Fruit fly (Drosophila melanogaster) whole organism, wandering third instar larva: ENCODE data around the gene CG16865.

Experiments
- Abd-B ChIP-seq: fragments of >200 bp; optimal IDR thresholded peaks from 2 replicates; lab custom pipeline; 2017; ENCODE audit warnings: missing biosample characterization, missing genetic modification characterization
- CG32264 ChIP-seq: fragments of 200-800 bp; sonication (Bioruptor generic); optimal IDR thresholded peaks from 2 replicates; lab custom pipeline; 2016; ENCODE audit warnings: missing biosample characterization, missing genetic modification characterization
- CrebA ChIP-seq: fragments of 200-800 bp; sonication (Bioruptor generic); optimal IDR thresholded peaks from 2 replicates; lab custom pipeline; 2016; ENCODE audit warnings: missing biosample characterization, mild to moderate bottlenecking, missing genetic modification characterization, borderline replicate concordance
- Dfd ChIP-seq: fragments of >200 bp; optimal IDR thresholded peaks from 2 replicates; lab custom pipeline; 2017; ENCODE audit warnings: missing biosample characterization, missing genetic modification characterization
- Dif ChIP-seq: fragments of 200-275, 200-300 bp; sonication (Bioruptor generic); optimal IDR thresholded peaks from 2 replicates; lab custom pipeline; 2018; ENCODE audit warnings: missing biosample characterization, missing genetic modification characterization; ENCODE audit not compliant: partially characterized antibody
- GATAd ChIP-seq: sonication (Bioruptor generic); optimal IDR thresholded peaks from 2 replicates; lab custom pipeline; 2016; ENCODE audit warnings: missing biosample characterization, missing genetic modification characterization
- HLH106 ChIP-seq: fragments of 200-800 bp; optimal IDR thresholded peaks from 3 replicates; lab custom pipeline; 2019; ENCODE audit warnings: missing biosample characterization, mild to moderate bottlenecking, missing genetic modification characterization, moderate library complexity
- Hnf4 ChIP-seq: fragments of 200-800 bp; sonication (Bioruptor generic); optimal IDR thresholded peaks from 2 replicates; lab custom pipeline; 2016; ENCODE audit warnings: missing biosample characterization, mild to moderate bottlenecking, missing genetic modification characterization
- Hr83 ChIP-seq: fragments of 200-300 bp; sonication (Bioruptor generic); optimal IDR thresholded peaks from 2 replicates; lab custom pipeline; 2016; ENCODE audit warnings: missing biosample characterization, mild to moderate bottlenecking, missing genetic modification characterization, moderate library complexity; ENCODE audit not compliant: poor library complexity, severe bottlenecking
- Jra ChIP-seq: sonication (Bioruptor generic); optimal IDR thresholded peaks from 2 replicates; lab custom pipeline; 2016; ENCODE audit warnings: missing biosample characterization, missing genetic modification characterization
- Mio ChIP-seq: sonication (Bioruptor generic); optimal IDR thresholded peaks from 2 replicates; lab custom pipeline; 2016; ENCODE audit warnings: missing biosample characterization, missing genetic modification characterization
- Myc ChIP-seq: fragments of >200 bp; optimal IDR thresholded peaks from 2 replicates; lab custom pipeline; 2017
- OdsH ChIP-seq: fragments of 200-800 bp; sonication (Bioruptor generic); optimal IDR thresholded peaks from 2 replicates; lab custom pipeline; 2016; ENCODE audit warnings: missing biosample characterization, mild to moderate bottlenecking, missing genetic modification characterization
- Rel ChIP-seq, 2 experiments: fragments of 200-800 bp; sonication (Bioruptor generic) in 1 of 2; optimal IDR thresholded peaks; 2 replicates in 1 of 2; 3 replicates in 1 of 2; lab custom pipeline; 2016 to 2019; ENCODE audit warnings: mild to moderate bottlenecking in 2 of 2, missing biosample characterization in 2 of 2, missing genetic modification characterization in 2 of 2, moderate library complexity in 1 of 2
- Sp1 ChIP-seq: fragments of 200-800 bp; sonication (Bioruptor generic); optimal IDR thresholded peaks from 3 replicates; lab custom pipeline; 2019; ENCODE audit warnings: missing biosample characterization, mild to moderate bottlenecking, missing genetic modification characterization, moderate library complexity
- Vsx2 ChIP-seq: fragments of 200-300, 225-300 bp; sonication (Bioruptor generic); optimal IDR thresholded peaks from 2 replicates; lab custom pipeline; 2018; ENCODE audit warnings: missing biosample characterization, missing genetic modification characterization; ENCODE audit not compliant: partially characterized antibody
- br ChIP-seq: fragments of 200-800 bp; sonication (Bioruptor generic); optimal IDR thresholded peaks from 2 replicates; lab custom pipeline; 2016; ENCODE audit warnings: missing biosample characterization, missing genetic modification characterization
- dmrt93B ChIP-seq: fragments of 200-800 bp; sonication (Bioruptor generic); optimal IDR thresholded peaks from 2 replicates; lab custom pipeline; 2018; ENCODE audit warnings: missing biosample characterization, mild to moderate bottlenecking, missing genetic modification characterization
- dsf ChIP-seq: sonication (Bioruptor generic); optimal IDR thresholded peaks from 2 replicates; lab custom pipeline; 2016; ENCODE audit warnings: missing biosample characterization, missing genetic modification characterization, borderline replicate concordance
- ey ChIP-seq: fragments of 200-800 bp; sonication (Bioruptor generic); optimal IDR thresholded peaks from 2 replicates; lab custom pipeline; 2016; ENCODE audit warnings: missing biosample characterization, missing genetic modification characterization
- foxo ChIP-seq, 2 experiments: fragments of 200-800 bp; sonication (Bioruptor generic); optimal IDR thresholded peaks; 2 replicates in 1 of 2; 3 replicates in 1 of 2; lab custom pipeline; 2016 to 2017; ENCODE audit warnings: missing biosample characterization in 2 of 2, missing genetic modification characterization in 2 of 2
- h ChIP-seq: fragments of 200-800 bp; sonication (Bioruptor generic); optimal IDR thresholded peaks from 3 replicates; lab custom pipeline; 2016; ENCODE audit warnings: missing biosample characterization, mild to moderate bottlenecking, missing genetic modification characterization
- jim ChIP-seq: fragments of 175-275, 200-325 bp; sonication (Bioruptor generic); optimal IDR thresholded peaks from 2 replicates; lab custom pipeline; 2016; ENCODE audit warnings: missing biosample characterization, mild to moderate bottlenecking, missing genetic modification characterization
- pan ChIP-seq: fragments of >200 bp; optimal IDR thresholded peaks from 2 replicates; lab custom pipeline; 2017
- psq ChIP-seq: fragments of 200-800 bp; sonication (Bioruptor generic); optimal IDR thresholded peaks from 3 replicates; lab custom pipeline; 2017; ENCODE audit warnings: missing biosample characterization, mild to moderate bottlenecking, missing genetic modification characterization, moderate library complexity
- rgr ChIP-seq: fragments of 200-800 bp; sonication (Bioruptor generic); optimal IDR thresholded peaks from 3 replicates; lab custom pipeline; 2016; ENCODE audit warnings: missing biosample characterization, mild to moderate bottlenecking, missing genetic modification characterization
- sv ChIP-seq: fragments of 200-800 bp; sonication (Bioruptor generic); optimal IDR thresholded peaks from 3 replicates; lab custom pipeline; 2016; ENCODE audit warnings: missing biosample characterization, missing genetic modification characterization

The CG16865 gene

dm6 chr2L:13780109-13780947 lies 31.0 kb upstream of the CG16865 start, which contains the start of the genes CG9008 and p38b (continued):
- TF ChIP-seq Abd-B (no peak), br (GFP tag; lab: Kevin White, UChicago) (peak; percentile 42), HLH106 (tag; lab: Kevin White, UChicago) (peak; percentile 89), Rel (GFP tag; optimal IDR thresholded peaks at IDR 0.05; lab: Kevin White, UChicago) (peak; percentile 23), Rel (tag; optimal IDR thresholded peaks at IDR 0.05; lab: Kevin White, UChicago) (peak; percentile 8), Sp1 (GFP tag; lab: Kevin White, UChicago) (peak; percentile 93), Jra (no peak)

- TF ChIP-seq Abd-B (no peak), jim (GFP tag; lab: Kevin White, UChicago) (peak; percentile 41), HLH106 (tag; lab: Kevin White, UChicago) (peak; percentile 16), dsf (GFP tag; lab: Kevin White, UChicago) (no peak), psq (peak; percentile 25), Hnf4 (GFP tag; lab: Kevin White, UChicago) (peak; percentile 20), rgr (GFP tag; lab: Kevin White, UChicago) (peak; percentile 45), Rel (GFP tag; optimal IDR thresholded peaks at IDR 0.05; lab: Kevin White, UChicago) (no peak), Rel (tag; optimal IDR thresholded peaks at IDR 0.05; lab: Kevin White, UChicago) (peak; percentile 15), dmrt93B (GFP tag; lab: Kevin White, UChicago) (no peak), Myc (lab: Kevin White, UChicago) (peak; percentile 19), br (GFP tag; lab: Kevin White, UChicago) (peak; percentile 9), OdsH (GFP tag; lab: Kevin White, UChicago) (peak; percentile 17), Hr83 (GFP tag; lab: Kevin White, UChicago) (peak; percentile 3), Dfd (no peak), foxo (GFP tag; optimal IDR thresholded peaks at IDR 0.05; lab: Kevin White, UChicago) (peak in 1 of 2 experiments; percentile 53), Mio (GFP tag; lab: Kevin White, UChicago) (no peak), ey (GFP tag; lab: Kevin White, UChicago) (peak; percentile 22)
- TF ChIP-seq, all 38 proteins: peak for 12
Measured at dm6 chr2L:13783264-13784154, 27.8 kb upstream of the CG16865 start, which contains the start of gene Eato. Gene Eato (plus strand): TSS chr2L:13784084.

dm6 chr2L:13784155-13784681 lies 27.1 kb upstream of the CG16865 start, which contains the start of gene CG16890:
Gene CG16890 (minus strand): TSS chr2L:13784338.
- TF ChIP-seq Rel (GFP tag; optimal IDR thresholded peaks at IDR 0.05; lab: Kevin White, UChicago) (no peak), Rel (tag; optimal IDR thresholded peaks at IDR 0.05; lab: Kevin White, UChicago) (peak; percentile 99), pan (no peak), h (peak; percentile 44)
- TF ChIP-seq, all 38 proteins: peak for 2

- TF ChIP-seq Rel (GFP tag; optimal IDR thresholded peaks at IDR 0.05; lab: Kevin White, UChicago) (no peak), Rel (tag; optimal IDR thresholded peaks at IDR 0.05; lab: Kevin White, UChicago) (peak; percentile 54), foxo (GFP tag; optimal IDR thresholded peaks at IDR 0.05; lab: Kevin White, UChicago) (no peak)
Measured at dm6 chr2L:13790715-13791114, 20.6 kb upstream of the CG16865 start, which contains the start of gene CG16863. Gene CG16863 (plus strand): TSS chr2L:13790959.

- TF ChIP-seq Rel (GFP tag; optimal IDR thresholded peaks at IDR 0.05; lab: Kevin White, UChicago) = no peak
- TF ChIP-seq Rel (tag; optimal IDR thresholded peaks at IDR 0.05; lab: Kevin White, UChicago) = peak; percentile 47
- no peak for TF ChIP-seq Mio (GFP tag; lab: Kevin White, UChicago)
- TF ChIP-seq Myc (lab: Kevin White, UChicago) = no peak
- TF ChIP-seq, all 38 proteins: peak for 1
Measured at dm6 chr2L:13793405-13793804, 17.9 kb upstream of the CG16865 start, which contains the start of gene Sec71. Gene Sec71 (plus strand): TSS chr2L:13793521.

dm6 chr2L:13801166-13801565 lies 10.2 kb upstream of the CG16865 start:
- TF ChIP-seq OdsH (GFP tag; lab: Kevin White, UChicago) (no peak), GATAd (GFP tag; lab: Kevin White, UChicago) (no peak), Dif (GFP tag; lab: Kevin White, UChicago) (no peak), Vsx2 (GFP tag; lab: Kevin White, UChicago) (no peak), dsf (GFP tag; lab: Kevin White, UChicago) (no peak), ey (GFP tag; lab: Kevin White, UChicago) (no peak), CrebA (GFP tag; lab: Kevin White, UChicago) (no peak), Myc (lab: Kevin White, UChicago) (no peak), jim (GFP tag; lab: Kevin White, UChicago) (no peak), sv (GFP tag; lab: Kevin White, UChicago) (no peak), CG32264 (GFP tag; lab: Kevin White, UChicago) (no peak), Hnf4 (GFP tag; lab: Kevin White, UChicago) (no peak), Dfd (no peak)
- TF ChIP-seq, all 38 proteins: peak for 0
